Worm (Caenorhabditis elegans) whole organism, L4 larva: Measurements from ENCODE around the gene K05G3.1.
A peak's percentile ranks its signal among the peaks of the same experiment; 100 is the strongest.

Experiments
- D1046.2 ChIP-seq: fragments of 200-800 bp; sonication (Bioruptor generic); IDR thresholded peaks from 2 replicates; pipeline ENCODE4 v1.3.6; 2022; ENCODE audit warnings: missing genetic modification characterization, missing compliant biosample characterization
- F10B5.3 ChIP-seq: sonication (generic microtip); optimal IDR thresholded peaks from 2 replicates; lab custom pipeline; 2016; ENCODE audit warnings: mild to moderate bottlenecking, missing genetic modification characterization, missing compliant biosample characterization
- F49E8.2 ChIP-seq: sonication (generic microtip); optimal IDR thresholded peaks from 2 replicates; lab custom pipeline; 2016; ENCODE audit warnings: missing compliant biosample characterization, mild to moderate bottlenecking, missing genetic modification characterization, borderline replicate concordance
- R02D3.7 ChIP-seq: fragments of 150-350 bp; sonication (generic microtip); optimal IDR thresholded peaks from 3 replicates; lab custom pipeline; 2014; ENCODE audit warnings: missing biosample characterization, missing genetic modification characterization
- Y48G9A.11 ChIP-seq: fragments of 200-800 bp; sonication (Bioruptor generic); IDR thresholded peaks from 2 replicates; pipeline ENCODE4 v1.3.6; 2022; ENCODE audit warnings: missing genetic modification reagents, missing genetic modification characterization, missing compliant biosample characterization
- Y5F2A.4 ChIP-seq: fragments of 200-800 bp; sonication (Bioruptor generic); optimal IDR thresholded peaks from 2 replicates; lab custom pipeline; 2018; ENCODE audit warnings: mild to moderate bottlenecking, missing genetic modification characterization, missing compliant biosample characterization
- ZK546.5 ChIP-seq, 2 experiments: sonication (generic microtip); optimal IDR thresholded peaks; 2 replicates each; lab custom pipeline; 2017; ENCODE audit warnings: missing biosample characterization in 2 of 2, missing genetic modification characterization in 2 of 2
- aly-2 ChIP-seq: sonication (generic microtip); optimal IDR thresholded peaks from 2 replicates; lab custom pipeline; 2018; ENCODE audit warnings: missing biosample characterization, missing genetic modification characterization
- ama-1 ChIP-seq: fragments of 150-350 bp; optimal IDR thresholded peaks from 2 replicates; lab custom pipeline; 2014; ENCODE audit warnings: inconsistent platforms, mixed read lengths
- ceh-44 ChIP-seq: fragments of 200-800 bp; sonication (Bioruptor generic); IDR thresholded peaks from 2 replicates; pipeline ENCODE4 v1.3.6; 2022; ENCODE audit warnings: missing genetic modification reagents, missing genetic modification characterization, missing compliant biosample characterization
- ceh-62 ChIP-seq: sonication (generic microtip); optimal IDR thresholded peaks from 2 replicates; lab custom pipeline; 2017; ENCODE audit warnings: missing biosample characterization, missing genetic modification characterization
- ceh-82 ChIP-seq: sonication (generic microtip); optimal IDR thresholded peaks from 2 replicates; lab custom pipeline; 2017; ENCODE audit warnings: missing biosample characterization, missing genetic modification characterization
- ces-1 ChIP-seq: fragments of 150-350 bp; sonication (generic microtip); optimal IDR thresholded peaks from 4 replicates; lab custom pipeline; 2014; ENCODE audit warnings: missing biosample characterization, missing genetic modification reagents, missing genetic modification characterization
- daf-8 ChIP-seq: fragments of 200-800 bp; sonication (Bioruptor generic); IDR thresholded peaks from 2 replicates; pipeline ENCODE4 v1.3.6; 2022; ENCODE audit warnings: missing genetic modification characterization, missing compliant biosample characterization
- dmd-6 ChIP-seq: fragments of 200-800 bp; sonication (Bioruptor generic); IDR thresholded peaks from 2 replicates; pipeline ENCODE4 v1.3.6; 2022; ENCODE audit warnings: missing genetic modification reagents, missing genetic modification characterization, missing compliant biosample characterization
- dmd-8 ChIP-seq: fragments of 200-800 bp; sonication (Bioruptor generic); IDR thresholded peaks from 2 replicates; pipeline ENCODE4 v1.3.6; 2022; ENCODE audit warnings: missing genetic modification characterization, missing compliant biosample characterization
- dmd-9 ChIP-seq: fragments of 200-800 bp; sonication (Bioruptor generic); IDR thresholded peaks from 2 replicates; pipeline ENCODE4 v1.3.6; 2022; ENCODE audit warnings: missing genetic modification reagents, missing genetic modification characterization, missing compliant biosample characterization
- egl-27 ChIP-seq: sonication (generic microtip); optimal IDR thresholded peaks from 3 replicates; lab custom pipeline; 2017; ENCODE audit warnings: missing biosample characterization, missing genetic modification reagents, missing genetic modification characterization
- egl-43 ChIP-seq: fragments of 200-800 bp; sonication (Bioruptor generic); IDR thresholded peaks from 2 replicates; pipeline ENCODE4 v1.3.6; 2022; ENCODE audit warnings: missing genetic modification reagents, missing genetic modification characterization, missing compliant biosample characterization
- fkh-10 ChIP-seq: fragments of 150-350 bp; optimal IDR thresholded peaks from 2 replicates; lab custom pipeline; 2014; ENCODE audit warnings: missing biosample characterization, missing genetic modification reagents, missing genetic modification characterization
- fos-1 ChIP-seq: fragments of 150-350 bp; optimal IDR thresholded peaks from 2 replicates; lab custom pipeline; 2014; ENCODE audit warnings: missing biosample characterization, missing genetic modification characterization
- hlh-30 ChIP-seq: sonication (generic microtip); optimal IDR thresholded peaks from 2 replicates; lab custom pipeline; 2017; ENCODE audit warnings: antibody characterized with exemption, mild to moderate bottlenecking, missing genetic modification characterization, missing compliant biosample characterization; ENCODE audit not compliant: insufficient read depth
- jun-1 ChIP-seq: fragments of 150-350 bp; optimal IDR thresholded peaks from 2 replicates; lab custom pipeline; 2014; ENCODE audit warnings: missing biosample characterization, missing genetic modification reagents, missing genetic modification characterization
- lim-7 ChIP-seq: fragments of 200-800 bp; sonication (Bioruptor generic); IDR thresholded peaks from 2 replicates; pipeline ENCODE4 v1.3.6; 2022; ENCODE audit warnings: missing genetic modification characterization, missing compliant biosample characterization
- lin-13 ChIP-seq: fragments of 150-350 bp; optimal IDR thresholded peaks from 2 replicates; lab custom pipeline; 2014; ENCODE audit warnings: missing biosample characterization, missing genetic modification reagents, missing genetic modification characterization
- lin-15B ChIP-seq: fragments of 150-350 bp; sonication (generic microtip); optimal IDR thresholded peaks from 3 replicates; lab custom pipeline; 2014; ENCODE audit warnings: missing biosample characterization, missing genetic modification characterization
- lin-29 ChIP-seq: fragments of 200-800 bp; sonication (Bioruptor generic); IDR thresholded peaks from 2 replicates; pipeline ENCODE4 v1.3.6; 2022; ENCODE audit warnings: missing genetic modification reagents, missing genetic modification characterization, missing compliant biosample characterization
- mep-1 ChIP-seq: fragments of 150-350 bp; sonication (generic microtip); optimal IDR thresholded peaks from 3 replicates; lab custom pipeline; 2014; ENCODE audit warnings: missing biosample characterization, missing genetic modification characterization
- mxl-3 ChIP-seq: fragments of 200-800 bp; sonication (Bioruptor generic); optimal IDR thresholded peaks from 2 replicates; lab custom pipeline; 2018; ENCODE audit warnings: mild to moderate bottlenecking, missing genetic modification characterization, missing compliant biosample characterization
- nhr-11 ChIP-seq: fragments of 150-350 bp; optimal IDR thresholded peaks from 2 replicates; lab custom pipeline; 2014; ENCODE audit warnings: missing biosample characterization, missing genetic modification characterization
- nhr-25 ChIP-seq: sonication (generic microtip); optimal IDR thresholded peaks from 2 replicates; lab custom pipeline; 2017; ENCODE audit warnings: missing genetic modification characterization, mild to moderate bottlenecking, missing compliant biosample characterization, antibody characterized with exemption, moderate library complexity, borderline replicate concordance; ENCODE audit not compliant: insufficient read depth
- nhr-42 ChIP-seq: fragments of 200-800 bp; sonication (Bioruptor generic); IDR thresholded peaks from 2 replicates; pipeline ENCODE4 v1.3.6; 2022; ENCODE audit warnings: missing genetic modification characterization, missing compliant biosample characterization
- nhr-77 ChIP-seq: fragments of 150-350 bp; optimal IDR thresholded peaks from 2 replicates; lab custom pipeline; 2014; ENCODE audit warnings: missing biosample characterization, missing genetic modification characterization
- rbr-2 ChIP-seq: sonication (generic microtip); optimal IDR thresholded peaks from 2 replicates; lab custom pipeline; 2016; ENCODE audit warnings: missing genotype, missing genetic modification characterization, missing compliant biosample characterization
- skn-1 ChIP-seq: fragments of 150-350 bp; optimal IDR thresholded peaks from 2 replicates; lab custom pipeline; 2014; ENCODE audit warnings: missing biosample characterization, missing genetic modification characterization
- spr-1 ChIP-seq: sonication (generic microtip); optimal IDR thresholded peaks from 2 replicates; lab custom pipeline; 2016; ENCODE audit warnings: mild to moderate bottlenecking, missing genetic modification characterization, missing compliant biosample characterization
- spr-3 ChIP-seq: fragments of 200-800 bp; sonication (Bioruptor generic); optimal IDR thresholded peaks from 2 replicates; lab custom pipeline; 2018; ENCODE audit warnings: mild to moderate bottlenecking, missing genetic modification characterization, missing compliant biosample characterization
- unc-130 ChIP-seq: sonication (generic microtip); optimal IDR thresholded peaks from 2 replicates; lab custom pipeline; 2016; ENCODE audit warnings: missing genetic modification reagents, missing genetic modification characterization, missing compliant biosample characterization
- unc-62 ChIP-seq, 3 experiments: fragments of 150-350 bp in 1 of 3; sonication (generic microtip); optimal IDR thresholded peaks in 2 of 3; peaks in 1 of 3; 1 replicate in 1 of 3; 2 replicates in 2 of 3; lab custom pipeline; 2014 to 2017; ENCODE audit warnings: missing biosample characterization in 3 of 3, missing genetic modification characterization in 3 of 3, missing genetic modification reagents in 3 of 3, missing genotype in 1 of 3
- vab-7 ChIP-seq: fragments of 200-800 bp; sonication (Bioruptor generic); IDR thresholded peaks from 2 replicates; pipeline ENCODE4 v1.3.6; 2022; ENCODE audit warnings: missing genetic modification reagents, missing genetic modification characterization, missing compliant biosample characterization
- zag-1 ChIP-seq: fragments of 150-350 bp; optimal IDR thresholded peaks from 2 replicates; lab custom pipeline; 2014; ENCODE audit warnings: missing biosample characterization, missing genetic modification characterization
- zfp-3 ChIP-seq: fragments of 200-800 bp; sonication (Bioruptor generic); conservative IDR thresholded peaks from 2 replicates; pipeline ENCODE4 v1.3.6; 2022; ENCODE audit warnings: missing genetic modification reagents, missing genetic modification characterization, missing compliant biosample characterization
- zip-11 ChIP-seq: fragments of 200-800 bp; sonication (Bioruptor generic); IDR thresholded peaks from 2 replicates; pipeline ENCODE4 v1.3.6; 2022; ENCODE audit warnings: missing genetic modification characterization, missing compliant biosample characterization
- ztf-7 ChIP-seq: fragments of 150-350 bp; optimal IDR thresholded peaks from 2 replicates; lab custom pipeline; 2014; ENCODE audit warnings: missing biosample characterization, missing genetic modification characterization

The K05G3.1 gene

DNA sequence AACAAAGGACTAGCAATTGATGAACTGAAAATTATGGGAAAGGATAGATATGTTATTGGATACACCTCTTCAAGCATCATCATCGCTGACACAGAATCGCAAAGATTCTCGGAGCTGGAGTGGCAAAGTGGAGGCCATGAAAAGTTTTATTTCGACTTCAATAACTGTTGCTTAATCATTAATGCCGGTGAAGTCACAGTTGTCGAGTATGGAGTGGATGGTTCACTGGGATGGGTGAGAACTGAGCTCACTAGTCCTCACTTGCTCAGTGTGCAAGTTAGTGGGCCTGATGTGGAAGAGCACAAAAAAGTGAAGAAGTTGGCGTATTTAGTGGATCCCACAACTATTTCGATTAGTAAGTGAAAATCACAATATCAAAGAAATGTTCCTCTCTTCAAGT lies 42.8 kb downstream of the K05G3.1 start:
- TF ChIP-seq unc-62 (GFP tag; optimal IDR thresholded peaks at IDR 0.05 in 1 of 2; lab: Kevin White, UChicago) (peak in 1 of 2 experiments; percentile 91), unc-62 (tag; optimal IDR thresholded peaks at IDR 0.05; lab: Kevin White, UChicago) (no peak), Y48G9A.11 (GFP tag; lab: Robert Waterston, UW) (no peak)

ce11 chrX:16545641-16546040 lies 44.5 kb downstream of the K05G3.1 start:
- TF ChIP-seq lin-29 (GFP tag; lab: Robert Waterston, UW) (no peak), F10B5.3 (tag; lab: Kevin White, UChicago) (no peak), skn-1 (no peak), ztf-7 (tag; lab: Kevin White, UChicago) (no peak), mep-1 (tag; lab: Kevin White, UChicago) (no peak), egl-43 (GFP tag; lab: Robert Waterston, UW) (0 out of 2 replicates have a peak, but pooled peaks have one; percentile 59), zfp-3 (GFP tag; lab: Robert Waterston, UW) (no peak)

DNA sequence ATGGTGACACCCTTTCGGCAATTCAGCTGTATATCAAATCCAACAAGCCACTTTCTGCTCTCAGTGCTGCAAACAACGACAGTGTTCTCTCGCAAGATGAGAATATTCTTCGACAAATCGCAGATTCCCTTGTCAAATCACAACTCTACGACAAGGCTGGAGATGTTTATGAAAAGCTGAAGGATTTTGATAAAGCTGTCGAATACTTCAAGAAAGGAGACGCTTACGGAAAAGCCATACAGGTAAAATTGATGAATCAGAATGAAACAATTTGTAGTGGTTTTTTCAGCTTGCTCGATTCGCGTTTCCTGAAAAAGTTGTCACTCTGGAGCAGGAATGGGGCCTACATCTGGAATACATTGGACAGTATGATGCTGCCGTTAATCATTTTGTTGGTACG lies 45.0 kb downstream of the K05G3.1 start:
- TF ChIP-seq nhr-42 (GFP tag; lab: Robert Waterston, UW) (no peak), fos-1 (tag; lab: Kevin White, UChicago) (no peak), unc-62 (GFP tag; optimal IDR thresholded peaks at IDR 0.05 in 1 of 2; lab: Kevin White, UChicago) (peak in 1 of 2 experiments; percentile 94), unc-62 (tag; optimal IDR thresholded peaks at IDR 0.05; lab: Kevin White, UChicago) (no peak)

DNA sequence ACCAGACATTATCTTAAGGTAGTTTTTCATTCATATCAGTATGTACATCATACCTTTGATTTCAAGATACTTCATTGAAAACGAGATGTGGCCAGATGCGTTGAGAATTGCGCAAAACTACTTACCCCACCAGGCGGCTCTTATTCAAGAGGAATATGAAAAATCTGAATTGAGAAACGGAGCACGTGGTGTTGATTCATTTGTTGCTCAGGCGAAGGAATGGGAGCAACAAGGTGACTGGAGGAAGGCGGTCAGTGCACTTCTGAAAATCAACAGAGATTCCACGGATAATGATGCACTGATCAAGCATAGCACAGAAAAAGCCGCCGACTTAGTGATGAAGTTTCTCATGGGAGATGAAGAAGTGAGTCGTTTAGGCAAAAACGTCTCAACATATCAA lies 47.2 kb downstream of the K05G3.1 start:
- TF ChIP-seq skn-1 (no peak), nhr-25 (tag; lab: Kevin White, UChicago) (no peak), mxl-3 (no peak), nhr-77 (tag; lab: Kevin White, UChicago) (no peak), unc-62 (GFP tag; optimal IDR thresholded peaks at IDR 0.05 in 1 of 2; lab: Kevin White, UChicago) (peak in 1 of 2 experiments; percentile 95), unc-62 (tag; optimal IDR thresholded peaks at IDR 0.05; lab: Kevin White, UChicago) (no peak)

DNA sequence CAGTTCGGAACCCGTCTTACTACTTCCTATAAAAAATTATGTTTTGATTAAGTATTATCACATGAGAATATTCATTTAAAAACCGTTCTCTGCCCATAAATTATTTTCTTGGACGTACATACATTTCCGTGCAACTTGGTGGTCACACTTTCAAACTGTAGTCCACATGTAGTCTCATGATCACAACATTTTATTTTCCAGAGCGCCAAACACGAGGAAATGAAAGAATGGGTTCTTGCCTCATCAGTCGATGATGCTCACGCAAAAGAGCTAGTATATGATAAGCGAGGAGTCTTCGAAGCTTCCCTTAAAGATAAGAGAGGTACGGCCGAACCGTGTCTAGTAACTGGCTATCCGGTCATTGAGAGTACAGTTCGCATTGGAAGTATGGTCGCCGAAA lies 49.4 kb downstream of the K05G3.1 start:
- TF ChIP-seq jun-1 (tag; lab: Kevin White, UChicago) (no peak), zip-11 (GFP tag; lab: Robert Waterston, UW) (no peak), daf-8 (no peak), zag-1 (tag; lab: Kevin White, UChicago) (no peak), lin-13 (GFP tag; lab: Kevin White, UChicago) (no peak), egl-27 (tag; lab: Kevin White, UChicago) (no peak), F49E8.2 (tag; lab: Kevin White, UChicago) (no peak), zfp-3 (GFP tag; lab: Robert Waterston, UW) (no peak), hlh-30 (tag; lab: Kevin White, UChicago) (peak; percentile 86), lin-15B (tag; lab: Kevin White, UChicago) (no peak), vab-7 (GFP tag; lab: Robert Waterston, UW) (no peak), dmd-8 (no peak), ZK546.5 (tag; optimal IDR thresholded peaks at IDR 0.05; lab: Kevin White, UChicago) (no peak), D1046.2 (GFP tag; lab: Robert Waterston, UW) (no peak), dmd-6 (GFP tag; lab: Robert Waterston, UW) (peak; percentile 80), ceh-62 (tag; lab: Kevin White, UChicago) (no peak), Y5F2A.4 (GFP tag; lab: Kevin White, UChicago) (no peak), nhr-11 (tag; lab: Kevin White, UChicago) (no peak), rbr-2 (tag; lab: Kevin White, UChicago) (no peak), unc-62 (GFP tag; optimal IDR thresholded peaks at IDR 0.05 in 1 of 2; lab: Kevin White, UChicago) (no peak), unc-62 (tag; optimal IDR thresholded peaks at IDR 0.05; lab: Kevin White, UChicago) (no peak), unc-130 (GFP tag; lab: Kevin White, UChicago) (no peak), ceh-44 (GFP tag; lab: Robert Waterston, UW) (no peak), fkh-10 (GFP tag; lab: Kevin White, UChicago) (no peak), aly-2 (tag; lab: Kevin White, UChicago) (no peak), ama-1 (lab: Kevin White, UChicago) (no peak), spr-1 (tag; lab: Kevin White, UChicago) (no peak), ceh-82 (tag; lab: Kevin White, UChicago) (no peak), ces-1 (GFP tag; lab: Kevin White, UChicago) (no peak), spr-3 (GFP tag; lab: Kevin White, UChicago) (no peak), R02D3.7 (tag; lab: Kevin White, UChicago) (no peak), lim-7 (no peak), dmd-9 (GFP tag; lab: Robert Waterston, UW) (no peak)
